Worm (Caenorhabditis elegans) whole organism, L1 larva: ENCODE measurements around the gene T05H4.15.

Experiments
- C16A3.4 ChIP-seq: fragments of 150-350 bp; optimal IDR thresholded peaks from 2 replicates; lab custom pipeline; 2014; ENCODE audit warnings: missing biosample characterization, missing genetic modification characterization
- fkh-4 ChIP-seq: sonication (generic microtip); optimal IDR thresholded peaks from 2 replicates; lab custom pipeline; 2016; ENCODE audit warnings: missing compliant biosample characterization, missing genetic modification characterization, borderline replicate concordance
- isw-1 ChIP-seq: fragments of 200-800 bp; sonication (Bioruptor generic); IDR thresholded peaks from 2 replicates; pipeline ENCODE4 v1.3.6; 2022; ENCODE audit warnings: missing genetic modification characterization, missing compliant biosample characterization
- lsy-2 ChIP-seq, 2 experiments: fragments of 150-350 bp; optimal IDR thresholded peaks; 2 replicates each; lab custom pipeline; 2014; ENCODE audit warnings: missing biosample characterization in 2 of 2, missing genetic modification characterization in 2 of 2
- nhr-71 ChIP-seq: sonication (generic microtip); optimal IDR thresholded peaks from 2 replicates; lab custom pipeline; 2016; ENCODE audit warnings: mild to moderate bottlenecking, missing genetic modification characterization, moderate library complexity, missing compliant biosample characterization

ce11 chrV:6485109-6485508, 43.6 kb upstream of the T05H4.15 start:
- TF ChIP-seq fkh-4 (tag; lab: Kevin White, UChicago) (no peak), C16A3.4 (tag; lab: Kevin White, UChicago) (no peak), lsy-2 (tag; optimal IDR thresholded peaks at IDR 0.05; lab: Kevin White, UChicago) (no peak), nhr-71 (no peak), isw-1 (no peak)
